Worm (Caenorhabditis elegans) whole organism, young adult: ENCODE data around the gene K12H6.12.

Experiments used
- B0019.2 ChIP-seq: fragments of 200-800 bp; sonication (Bioruptor generic); conservative IDR thresholded peaks from 2 replicates; pipeline ENCODE4 v1.3.6; 2022; ENCODE audit warnings: missing genetic modification reagents, missing genetic modification characterization, missing compliant biosample characterization
- B0035.1 ChIP-seq: sonication (generic microtip); optimal IDR thresholded peaks from 2 replicates; lab custom pipeline; 2016; ENCODE audit warnings: missing genetic modification characterization, mild to moderate bottlenecking, missing compliant biosample characterization, missing genotype, missing genetic modification reagents
- C06A6.2 ChIP-seq: fragments of 200-800 bp; sonication (Bioruptor generic); conservative IDR thresholded peaks from 2 replicates; pipeline ENCODE4 v1.3.6; 2022; ENCODE audit warnings: missing genetic modification characterization, missing compliant biosample characterization
- D2030.7 ChIP-seq: fragments of 200-800 bp; sonication (Bioruptor generic); IDR thresholded peaks from 2 replicates; pipeline ENCODE4 v1.3.6; 2022; ENCODE audit warnings: missing genetic modification reagents, missing genetic modification characterization, missing compliant biosample characterization
- F10E7.11 ChIP-seq: sonication (generic microtip); optimal IDR thresholded peaks from 2 replicates; lab custom pipeline; 2017; ENCODE audit warnings: mild to moderate bottlenecking, missing genetic modification characterization, moderate library complexity, missing compliant biosample characterization
- F37B4.10 ChIP-seq: fragments of 200-800 bp; sonication (Bioruptor generic); IDR thresholded peaks from 2 replicates; pipeline ENCODE4 v1.3.6; 2022; ENCODE audit warnings: missing genetic modification characterization, missing compliant biosample characterization
- F55B11.4 ChIP-seq: sonication (generic microtip); optimal IDR thresholded peaks from 2 replicates; lab custom pipeline; 2016; ENCODE audit warnings: missing compliant biosample characterization, missing genetic modification characterization, borderline replicate concordance; ENCODE audit not compliant: insufficient read depth
- T07F8.4 ChIP-seq: sonication (generic microtip); optimal IDR thresholded peaks from 2 replicates; lab custom pipeline; 2016; ENCODE audit warnings: mild to moderate bottlenecking, missing genetic modification characterization, moderate library complexity, missing compliant biosample characterization
- T26A5.8 ChIP-seq: sonication (generic microtip); optimal IDR thresholded peaks from 2 replicates; lab custom pipeline; 2016; ENCODE audit warnings: missing genetic modification characterization, missing compliant biosample characterization
- Y79H2A.3 ChIP-seq: fragments of 200-800 bp; sonication (Bioruptor generic); conservative IDR thresholded peaks from 2 replicates; pipeline ENCODE4 v1.3.6; 2022; ENCODE audit warnings: missing genetic modification reagents, missing genetic modification characterization, missing compliant biosample characterization
- ama-1 ChIP-seq, 3 experiments: fragments of 150-350 bp in 1 of 3; sonication (generic microtip) in 2 of 3; optimal IDR thresholded peaks; 2 replicates each; lab custom pipeline; 2014 to 2018; ENCODE audit warnings: missing biosample characterization in 2 of 3, missing genetic modification characterization in 2 of 3, missing genetic modification reagents in 2 of 3
- aptf-2 ChIP-seq: fragments of 200-800 bp; sonication (Bioruptor generic); conservative IDR thresholded peaks from 2 replicates; pipeline ENCODE4 v1.3.6; 2022; ENCODE audit warnings: missing genetic modification reagents, missing genetic modification characterization, missing compliant biosample characterization
- aptf-3 ChIP-seq: fragments of 200-800 bp; sonication (Bioruptor generic); IDR thresholded peaks from 2 replicates; pipeline ENCODE4 v1.3.6; 2022; ENCODE audit warnings: missing genetic modification characterization, missing compliant biosample characterization
- atf-7 ChIP-seq: sonication (generic microtip); optimal IDR thresholded peaks from 2 replicates; lab custom pipeline; 2017; ENCODE audit warnings: mild to moderate bottlenecking, missing genetic modification characterization, missing compliant biosample characterization
- attf-3 ChIP-seq: fragments of 200-800 bp; sonication (Bioruptor generic); conservative IDR thresholded peaks from 2 replicates; pipeline ENCODE4 v1.3.6; 2022; ENCODE audit warnings: missing genetic modification reagents, missing genetic modification characterization, missing compliant biosample characterization
- attf-6 ChIP-seq: fragments of 200-800 bp; sonication (Bioruptor generic); IDR thresholded peaks from 2 replicates; pipeline ENCODE4 v1.3.6; 2022; ENCODE audit warnings: missing genetic modification reagents, missing genetic modification characterization, missing compliant biosample characterization
- bed-1 ChIP-seq: fragments of 200-800 bp; sonication (Bioruptor generic); IDR thresholded peaks from 2 replicates; pipeline ENCODE4 v1.3.6; 2022; ENCODE audit warnings: missing genetic modification reagents, missing genetic modification characterization, missing compliant biosample characterization
- cebp-1 ChIP-seq, 2 experiments: fragments of 200-800 bp in 1 of 2; sonication (Bioruptor generic) in 1 of 2; sonication (generic microtip) in 1 of 2; IDR thresholded peaks in 1 of 2; optimal IDR thresholded peaks in 1 of 2; 2 replicates each; pipeline versions ENCODE4 v1.3.6 to Lab custom; 2017 to 2022; ENCODE audit warnings: missing compliant biosample characterization in 2 of 2, missing genetic modification characterization in 2 of 2, mild to moderate bottlenecking in 1 of 2, missing genetic modification reagents in 1 of 2, moderate library complexity in 1 of 2
- ceh-27 ChIP-seq: fragments of 200-800 bp; sonication (Bioruptor generic); optimal IDR thresholded peaks from 2 replicates; lab custom pipeline; 2018; ENCODE audit warnings: mild to moderate bottlenecking, missing genetic modification characterization, moderate library complexity, missing compliant biosample characterization
- ceh-58 ChIP-seq: fragments of 200-800 bp; sonication (Bioruptor generic); IDR thresholded peaks from 2 replicates; pipeline ENCODE4 v1.3.6; 2022; ENCODE audit warnings: missing genetic modification characterization, missing compliant biosample characterization
- dpl-1 ChIP-seq: fragments of 150-350 bp; optimal IDR thresholded peaks from 2 replicates; lab custom pipeline; 2014; ENCODE audit warnings: missing biosample characterization, missing genetic modification reagents, missing genetic modification characterization
- egrh-3 ChIP-seq: fragments of 200-800 bp; sonication (Bioruptor generic); IDR thresholded peaks from 2 replicates; pipeline ENCODE4 v1.3.6; 2022; ENCODE audit warnings: missing genetic modification reagents, missing genetic modification characterization, missing compliant biosample characterization
- hmg-1.2 ChIP-seq: fragments of 200-800 bp; sonication (Bioruptor generic); IDR thresholded peaks from 2 replicates; pipeline ENCODE4 v1.3.6; 2022; ENCODE audit warnings: missing genetic modification reagents, missing genetic modification characterization, missing compliant biosample characterization
- hrde-1 ChIP-seq: sonication (generic microtip); optimal IDR thresholded peaks from 2 replicates; lab custom pipeline; 2016; ENCODE audit warnings: missing genetic modification characterization, mild to moderate bottlenecking, missing compliant biosample characterization, moderate library complexity, missing genotype, missing genetic modification reagents, borderline replicate concordance
- let-526 ChIP-seq: fragments of 200-800 bp; sonication (Bioruptor generic); IDR thresholded peaks from 2 replicates; pipeline ENCODE4 v1.3.6; 2022; ENCODE audit warnings: missing genetic modification reagents, missing genetic modification characterization, missing compliant biosample characterization
- madf-10 ChIP-seq: sonication (generic microtip); optimal IDR thresholded peaks from 2 replicates; lab custom pipeline; 2016; ENCODE audit warnings: mild to moderate bottlenecking, missing genetic modification characterization, missing compliant biosample characterization
- mel-28 ChIP-seq: sonication (generic microtip); optimal IDR thresholded peaks from 2 replicates; lab custom pipeline; 2016; ENCODE audit warnings: borderline replicate concordance, mild to moderate bottlenecking, missing genetic modification characterization, missing compliant biosample characterization
- pha-4 ChIP-seq: fragments of 150-350 bp; sonication (generic microtip); optimal IDR thresholded peaks from 2 replicates; lab custom pipeline; 2014; ENCODE audit warnings: missing biosample characterization, missing genetic modification reagents, missing genetic modification characterization
- snpc-1.1 ChIP-seq: sonication (generic microtip); optimal IDR thresholded peaks from 2 replicates; lab custom pipeline; 2017; ENCODE audit warnings: missing genetic modification characterization, mild to moderate bottlenecking, missing compliant biosample characterization, antibody characterized with exemption, moderate library complexity, missing genotype, missing genetic modification reagents; ENCODE audit not compliant: insufficient read depth
- snpc-1.3 ChIP-seq: sonication (generic microtip); optimal IDR thresholded peaks from 2 replicates; lab custom pipeline; 2017; ENCODE audit warnings: missing genetic modification characterization, mild to moderate bottlenecking, missing compliant biosample characterization, antibody characterized with exemption, moderate library complexity, missing genotype, missing genetic modification reagents; ENCODE audit not compliant: insufficient read depth
- xnd-1 ChIP-seq: sonication (generic microtip); optimal IDR thresholded peaks from 2 replicates; lab custom pipeline; 2016; ENCODE audit warnings: missing genotype, missing genetic modification reagents, missing genetic modification characterization, missing compliant biosample characterization
- zfh-2 ChIP-seq: fragments of 200-800 bp; sonication (Bioruptor generic); conservative IDR thresholded peaks from 2 replicates; pipeline ENCODE4 v1.3.6; 2022; ENCODE audit warnings: missing genetic modification reagents, missing genetic modification characterization, missing compliant biosample characterization
- ztf-22 ChIP-seq: fragments of 200-800 bp; sonication (Bioruptor generic); optimal IDR thresholded peaks from 2 replicates; lab custom pipeline; 2018; ENCODE audit warnings: mild to moderate bottlenecking, missing genetic modification characterization, moderate library complexity, missing compliant biosample characterization

Gene K12H6.12

ce11 chrII:2774904-2775303, 33.1 kb upstream of the K12H6.12 start, which contains the start of gene fbxb-111:
Gene fbxb-111, minus strand, starts transcription at chrII:2775004.
- no peak for TF ChIP-seq dpl-1
- TF ChIP-seq attf-3 (GFP tag; lab: Robert Waterston, UW) = no peak
- TF ChIP-seq snpc-1.3 (tag; lab: Kevin White, UChicago) = no peak
- TF ChIP-seq T26A5.8 (tag; lab: Kevin White, UChicago) = no peak
- TF ChIP-seq F10E7.11 (tag; lab: Kevin White, UChicago) = no peak
- TF ChIP-seq pha-4 (tag; lab: Kevin White, UChicago) = no peak
- no peak for TF ChIP-seq ama-1 (optimal IDR thresholded peaks at IDR 0.05; lab: Kevin White, UChicago)
- TF ChIP-seq ama-1 (GFP tag; optimal IDR thresholded peaks at IDR 0.05; lab: Kevin White, UChicago) = no peak
- no peak for TF ChIP-seq ceh-27 (GFP tag; lab: Kevin White, UChicago)
- TF ChIP-seq hrde-1 (tag; lab: Kevin White, UChicago) = no peak
- no peak for TF ChIP-seq xnd-1 (tag; lab: Kevin White, UChicago)
- TF ChIP-seq F55B11.4 (tag; lab: Kevin White, UChicago) = no peak
- TF ChIP-seq atf-7 = no peak
- TF ChIP-seq aptf-2 (GFP tag; lab: Robert Waterston, UW) = no peak
- TF ChIP-seq mel-28 (tag; lab: Kevin White, UChicago) = no peak
- no peak for TF ChIP-seq B0035.1 (tag; lab: Kevin White, UChicago)

DNA sequence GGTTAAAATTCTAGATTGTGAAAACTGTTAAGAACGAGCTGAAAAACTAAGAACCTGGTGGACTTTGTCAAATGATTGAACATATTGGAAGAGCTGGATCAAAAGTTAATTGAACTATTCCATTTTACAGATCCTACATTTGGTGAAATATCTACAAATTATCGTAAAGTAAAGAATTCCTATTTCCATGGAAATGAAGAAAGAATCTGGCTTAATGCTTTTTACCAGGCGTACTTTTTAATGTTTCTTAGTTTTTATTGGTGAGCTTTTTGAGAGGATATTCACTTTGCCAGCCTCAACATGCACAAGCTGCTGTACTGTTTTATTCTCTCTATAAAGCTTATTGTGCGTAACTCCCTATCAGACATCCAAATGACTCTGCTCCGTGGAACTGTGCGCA, 30.1 kb upstream of the K12H6.12 start, which contains the start of gene F08D12.4:
F08D12.4 (plus strand) TSS at position 301 of the 400 bp plus-strand sequence.
- no peak for TF ChIP-seq Y79H2A.3
- TF ChIP-seq bed-1 (GFP tag; lab: Robert Waterston, UW) = no peak
- TF ChIP-seq egrh-3 (GFP tag; lab: Robert Waterston, UW) = no peak

- TF ChIP-seq D2030.7 (no peak), ztf-22 (GFP tag; lab: Kevin White, UChicago) (no peak), aptf-3 (GFP tag; lab: Robert Waterston, UW) (no peak), cebp-1 (GFP tag; IDR thresholded peaks at IDR 0.05; lab: Robert Waterston, UW) (no peak), cebp-1 (tag; optimal IDR thresholded peaks at IDR 0.05; lab: Kevin White, UChicago) (no peak), ceh-58 (no peak), let-526 (GFP tag; lab: Robert Waterston, UW) (no peak), madf-10 (tag; lab: Kevin White, UChicago) (no peak), F37B4.10 (no peak), B0019.2 (GFP tag; lab: Robert Waterston, UW) (no peak), snpc-1.1 (tag; lab: Kevin White, UChicago) (no peak), attf-6 (no peak), C06A6.2 (GFP tag; lab: Robert Waterston, UW) (no peak), dpl-1 (no peak), T07F8.4 (tag; lab: Kevin White, UChicago) (no peak)
Measured at ce11 chrII:2779253-2779652, 28.7 kb upstream of the K12H6.12 start, which contains the start of gene F08D12.3. Gene F08D12.3, plus strand, starts transcription at chrII:2779553.

DNA sequence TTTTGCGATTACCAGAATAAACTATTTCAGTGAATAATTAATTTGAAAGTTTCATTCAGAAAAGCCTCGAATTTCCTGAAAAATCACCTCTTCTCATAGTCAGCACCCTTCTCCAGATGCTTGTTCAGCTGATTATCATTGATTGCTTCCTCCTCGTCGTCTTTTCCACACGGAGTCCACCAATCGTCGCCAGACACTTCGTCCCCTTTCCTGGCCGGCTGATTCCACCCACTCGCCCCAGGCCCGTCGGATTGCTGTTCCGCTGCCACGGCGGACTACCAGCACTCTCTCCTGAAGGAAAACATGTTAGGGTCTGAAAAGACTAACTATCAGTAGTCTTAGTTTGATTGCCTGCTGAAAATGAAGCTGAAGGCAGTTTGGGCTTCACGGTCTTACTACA, 27.2 kb upstream of the K12H6.12 start:
- TF ChIP-seq hmg-1.2 (GFP tag; lab: Robert Waterston, UW) = no peak
- peak; percentile 50 for TF ChIP-seq zfh-2
